Fruit fly (Drosophila melanogaster) whole organism, embryonic: Measurements from ENCODE around the gene rols.
A peak's percentile ranks its signal among the peaks of the same experiment; 100 is the strongest.

Experiments used
- Ada2b ChIP-seq: fragments of 200-800 bp; sonication (Bioruptor generic); IDR thresholded peaks from 2 replicates; pipeline ENCODE4 v1.3.6; 2022; ENCODE audit warnings: missing biosample characterization, missing genetic modification characterization
- Bgb ChIP-seq: fragments of 200-800 bp; sonication (Bioruptor generic); IDR thresholded peaks from 2 replicates; pipeline ENCODE4 v1.3.6; 2022; ENCODE audit warnings: missing biosample characterization, missing genetic modification characterization; ENCODE audit not compliant: partially characterized antibody
- CG10565 ChIP-seq: fragments of 200-800 bp; sonication (Bioruptor generic); optimal IDR thresholded peaks from 3 replicates; lab custom pipeline; 2016; ENCODE audit warnings: missing biosample characterization, mild to moderate bottlenecking, missing genetic modification characterization
- CG11504 ChIP-seq: fragments of 200-800 bp; sonication (Bioruptor generic); optimal IDR thresholded peaks from 3 replicates; lab custom pipeline; 2019; ENCODE audit warnings: missing biosample characterization, mild to moderate bottlenecking, missing genetic modification characterization, moderate library complexity
- CG12104 ChIP-seq: fragments of 200-800 bp; sonication (Bioruptor generic); optimal IDR thresholded peaks from 3 replicates; lab custom pipeline; 2016; ENCODE audit warnings: missing biosample characterization, missing genetic modification characterization
- CG12769 ChIP-seq: fragments of 200-800 bp; sonication (Bioruptor generic); optimal IDR thresholded peaks from 2 replicates; lab custom pipeline; 2019; ENCODE audit warnings: missing biosample characterization, mild to moderate bottlenecking, missing genetic modification characterization, moderate library complexity
- CG13123 ChIP-seq: fragments of 200-800 bp; sonication (Bioruptor generic); optimal IDR thresholded peaks from 2 replicates; lab custom pipeline; 2016; ENCODE audit warnings: missing biosample characterization, missing genetic modification characterization
- CG13296 ChIP-seq: fragments of 200-800 bp; sonication (Bioruptor generic); optimal IDR thresholded peaks from 3 replicates; lab custom pipeline; 2018; ENCODE audit warnings: missing biosample characterization, mild to moderate bottlenecking, missing genetic modification characterization
- CG14050 ChIP-seq: fragments of 200-800 bp; sonication (Bioruptor generic); IDR thresholded peaks from 3 replicates; pipeline ENCODE4 v1.3.6; 2022; ENCODE audit warnings: missing biosample characterization, missing genetic modification characterization
- CG15514 ChIP-seq: fragments of 200-800 bp; sonication (Bioruptor generic); optimal IDR thresholded peaks from 3 replicates; lab custom pipeline; 2017; ENCODE audit warnings: missing biosample characterization, missing genetic modification characterization, mild to moderate bottlenecking, moderate library complexity, missing genetic modification reagents
- CG17361 ChIP-seq: fragments of 200-800 bp; sonication (Bioruptor generic); IDR thresholded peaks from 3 replicates; pipeline ENCODE4 v1.3.6; 2022; ENCODE audit warnings: missing biosample characterization, missing genetic modification characterization
- CG18599 ChIP-seq: fragments of 200-800 bp; sonication (Bioruptor generic); optimal IDR thresholded peaks from 3 replicates; lab custom pipeline; 2017; ENCODE audit warnings: missing biosample characterization, missing genetic modification characterization, mild to moderate bottlenecking, moderate library complexity, missing genetic modification reagents
- CG18764 ChIP-seq: fragments of 200-800 bp; sonication (Bioruptor generic); optimal IDR thresholded peaks from 3 replicates; lab custom pipeline; 2016; ENCODE audit warnings: missing biosample characterization, missing genetic modification characterization
- CG2129 ChIP-seq: fragments of 200-800 bp; sonication (Bioruptor generic); IDR thresholded peaks from 2 replicates; pipeline ENCODE4 v1.3.6; 2022; ENCODE audit warnings: missing biosample characterization, missing genetic modification characterization; ENCODE audit not compliant: partially characterized antibody
- CG2199 ChIP-seq: fragments of 200-800 bp; sonication (Bioruptor generic); IDR thresholded peaks from 3 replicates; pipeline ENCODE4 v1.3.6; 2022; ENCODE audit warnings: missing biosample characterization, missing genetic modification characterization
- CG31441 ChIP-seq: fragments of 200-800 bp; sonication (Bioruptor generic); IDR thresholded peaks from 2 replicates; pipeline ENCODE4 v1.3.6; 2022; ENCODE audit warnings: missing biosample characterization, missing genetic modification characterization
- CG3838 ChIP-seq: fragments of 200-800 bp; sonication (Bioruptor generic); optimal IDR thresholded peaks from 3 replicates; lab custom pipeline; 2016; ENCODE audit warnings: missing biosample characterization, missing genetic modification characterization
- CG4424 ChIP-seq: fragments of 200-800 bp; sonication (Bioruptor generic); optimal IDR thresholded peaks from 3 replicates; lab custom pipeline; 2016; ENCODE audit warnings: missing biosample characterization, missing genetic modification characterization
- CG4617 ChIP-seq: fragments of 200-800 bp; sonication (Bioruptor generic); optimal IDR thresholded peaks from 3 replicates; lab custom pipeline; 2016; ENCODE audit warnings: missing biosample characterization, missing genetic modification characterization, borderline replicate concordance
- CG5953 ChIP-seq: fragments of 200-800 bp; sonication (Bioruptor generic); IDR thresholded peaks from 2 replicates; pipeline ENCODE4 v1.3.6; 2022; ENCODE audit warnings: missing biosample characterization, missing genetic modification characterization
- CG6272 ChIP-seq: fragments of 200-800 bp; sonication (Bioruptor generic); IDR thresholded peaks from 2 replicates; pipeline ENCODE4 v1.3.6; 2022; ENCODE audit warnings: missing biosample characterization, missing genetic modification characterization
- CG7745 ChIP-seq: fragments of 200-800 bp; sonication (Bioruptor generic); optimal IDR thresholded peaks from 2 replicates; lab custom pipeline; 2018; ENCODE audit warnings: missing biosample characterization, mild to moderate bottlenecking, missing genetic modification characterization, moderate library complexity
- CG9727 ChIP-seq: fragments of 200-800 bp; sonication (Bioruptor generic); optimal IDR thresholded peaks from 3 replicates; lab custom pipeline; 2017; ENCODE audit warnings: missing biosample characterization, mild to moderate bottlenecking, missing genetic modification characterization
- D19A ChIP-seq: fragments of 200-800 bp; optimal IDR thresholded peaks from 3 replicates; lab custom pipeline; 2019; ENCODE audit warnings: missing biosample characterization, mild to moderate bottlenecking, missing genetic modification characterization, moderate library complexity
- Dad ChIP-seq: fragments of 200-800 bp; sonication (Bioruptor generic); optimal IDR thresholded peaks from 3 replicates; lab custom pipeline; 2016; ENCODE audit warnings: missing biosample characterization, missing genetic modification characterization
- Dfd ChIP-seq, 2 experiments: fragments of >200 bp; optimal IDR thresholded peaks; 2 replicates each; lab custom pipeline; 2017; ENCODE audit warnings: missing biosample characterization in 2 of 2, missing genetic modification characterization in 2 of 2
- Dip2 ChIP-seq: fragments of 200-800 bp; sonication (Bioruptor generic); IDR thresholded peaks from 2 replicates; pipeline ENCODE4 v1.3.6; 2022; ENCODE audit warnings: missing biosample characterization, missing genetic modification characterization
- HHEX ChIP-seq: fragments of 200-800 bp; sonication (Bioruptor generic); optimal IDR thresholded peaks from 3 replicates; lab custom pipeline; 2017; ENCODE audit warnings: missing biosample characterization, mild to moderate bottlenecking, missing genetic modification characterization, missing genetic modification reagents
- HLHmδ ChIP-seq: fragments of 200-800 bp; sonication (Bioruptor generic); optimal IDR thresholded peaks from 2 replicates; lab custom pipeline; 2018; ENCODE audit warnings: missing biosample characterization, mild to moderate bottlenecking, missing genetic modification characterization, moderate library complexity
- Hr78 ChIP-seq, 2 experiments: fragments of 200-800 bp in 1 of 2; fragments of >200 bp in 1 of 2; sonication (Bioruptor generic) in 1 of 2; optimal IDR thresholded peaks; 2 replicates each; lab custom pipeline; 2017 to 2019; ENCODE audit warnings: missing biosample characterization in 2 of 2, missing genetic modification characterization in 2 of 2, mild to moderate bottlenecking in 1 of 2, moderate library complexity in 1 of 2
- Sry-β ChIP-seq: fragments of 200-800 bp; sonication (Bioruptor generic); optimal IDR thresholded peaks from 2 replicates; lab custom pipeline; 2018; ENCODE audit warnings: missing biosample characterization, mild to moderate bottlenecking, missing genetic modification characterization, moderate library complexity
- Ssrp ChIP-seq: fragments of 200-800 bp; sonication (Bioruptor generic); optimal IDR thresholded peaks from 2 replicates; lab custom pipeline; 2018; ENCODE audit warnings: missing biosample characterization, mild to moderate bottlenecking, missing genetic modification characterization, moderate library complexity
- Vsx1 ChIP-seq: fragments of 200-800 bp; sonication (Bioruptor generic); optimal IDR thresholded peaks from 2 replicates; lab custom pipeline; 2017; ENCODE audit warnings: missing biosample characterization, mild to moderate bottlenecking, missing genetic modification characterization, missing genetic modification reagents
- Xbp1 ChIP-seq: fragments of 200-800 bp; sonication (Bioruptor generic); optimal IDR thresholded peaks from 3 replicates; lab custom pipeline; 2016; ENCODE audit warnings: missing biosample characterization, mild to moderate bottlenecking, missing genetic modification characterization
- al ChIP-seq: fragments of 200-800 bp; sonication (Bioruptor generic); IDR thresholded peaks from 2 replicates; pipeline ENCODE4 v1.3.6; 2022; ENCODE audit warnings: missing biosample characterization, missing genetic modification characterization
- btn ChIP-seq: fragments of 200-800 bp; sonication (Bioruptor generic); optimal IDR thresholded peaks from 2 replicates; lab custom pipeline; 2016; ENCODE audit warnings: missing biosample characterization, missing genetic modification characterization
- cg ChIP-seq: fragments of 200-800 bp; sonication (Bioruptor generic); optimal IDR thresholded peaks from 3 replicates; lab custom pipeline; 2019; ENCODE audit warnings: missing biosample characterization, mild to moderate bottlenecking, missing genetic modification characterization, moderate library complexity
- exex ChIP-seq: fragments of 200-800 bp; sonication (Bioruptor generic); optimal IDR thresholded peaks from 4 replicates; lab custom pipeline; 2018; ENCODE audit warnings: missing biosample characterization, mild to moderate bottlenecking, missing genetic modification characterization, moderate library complexity
- gsb ChIP-seq: fragments of 200-800 bp; sonication (Bioruptor generic); IDR thresholded peaks from 2 replicates; pipeline ENCODE4 v1.3.6; 2022; ENCODE audit warnings: missing biosample characterization, missing genetic modification characterization
- hth ChIP-seq: fragments of >200 bp; optimal IDR thresholded peaks from 2 replicates; lab custom pipeline; 2017; ENCODE audit warnings: inconsistent platforms
- ind ChIP-seq: fragments of 200-800 bp; sonication (Bioruptor generic); optimal IDR thresholded peaks from 3 replicates; lab custom pipeline; 2016; ENCODE audit warnings: missing biosample characterization, missing genetic modification characterization
- lola ChIP-seq, 3 experiments: fragments of >200 bp in 2 of 3; fragments of 200-800 bp in 1 of 3; sonication (Bioruptor generic) in 1 of 3; optimal IDR thresholded peaks; 2 replicates each; lab custom pipeline; 2017 to 2019; ENCODE audit warnings: missing biosample characterization in 3 of 3, missing genetic modification characterization in 3 of 3, mild to moderate bottlenecking in 1 of 3, moderate library complexity in 1 of 3
- nom ChIP-seq: fragments of 200-800 bp; sonication (Bioruptor generic); optimal IDR thresholded peaks from 2 replicates; lab custom pipeline; 2017; ENCODE audit warnings: missing biosample characterization, missing genetic modification characterization, mild to moderate bottlenecking, moderate library complexity, missing genetic modification reagents
- otp ChIP-seq: fragments of 200-800 bp; sonication (Bioruptor generic); IDR thresholded peaks from 3 replicates; pipeline ENCODE4, ENCODE4 v1.3.6; 2022; ENCODE audit warnings: missing biosample characterization, missing genetic modification characterization
- run ChIP-seq: fragments of 200-800 bp; sonication (Bioruptor generic); optimal IDR thresholded peaks from 3 replicates; lab custom pipeline; 2018; ENCODE audit warnings: missing biosample characterization, mild to moderate bottlenecking, missing genetic modification characterization
- sens ChIP-seq: fragments of 200-800 bp; sonication (Bioruptor generic); peaks from one replicate; lab custom pipeline; 2016; ENCODE audit warnings: missing biosample characterization, missing genetic modification characterization
- sug ChIP-seq: fragments of 200-800 bp; optimal IDR thresholded peaks from 2 replicates; lab custom pipeline; 2019; ENCODE audit warnings: missing biosample characterization, mild to moderate bottlenecking, missing genetic modification characterization, moderate library complexity
- tap ChIP-seq: fragments of 200-800 bp; optimal IDR thresholded peaks from 3 replicates; lab custom pipeline; 2019; ENCODE audit warnings: missing biosample characterization, mild to moderate bottlenecking, missing genetic modification characterization, moderate library complexity
- tgo ChIP-seq: fragments of 200-800 bp; sonication (Bioruptor generic); IDR thresholded peaks from 3 replicates; pipeline ENCODE4 v1.3.6; 2022; ENCODE audit warnings: missing biosample characterization, missing genetic modification characterization
- toy ChIP-seq: fragments of 200-800 bp; sonication (Bioruptor generic); IDR thresholded peaks from 2 replicates; pipeline ENCODE4 v1.3.6; 2022; ENCODE audit warnings: missing biosample characterization, missing genetic modification characterization

The rols gene

DNA sequence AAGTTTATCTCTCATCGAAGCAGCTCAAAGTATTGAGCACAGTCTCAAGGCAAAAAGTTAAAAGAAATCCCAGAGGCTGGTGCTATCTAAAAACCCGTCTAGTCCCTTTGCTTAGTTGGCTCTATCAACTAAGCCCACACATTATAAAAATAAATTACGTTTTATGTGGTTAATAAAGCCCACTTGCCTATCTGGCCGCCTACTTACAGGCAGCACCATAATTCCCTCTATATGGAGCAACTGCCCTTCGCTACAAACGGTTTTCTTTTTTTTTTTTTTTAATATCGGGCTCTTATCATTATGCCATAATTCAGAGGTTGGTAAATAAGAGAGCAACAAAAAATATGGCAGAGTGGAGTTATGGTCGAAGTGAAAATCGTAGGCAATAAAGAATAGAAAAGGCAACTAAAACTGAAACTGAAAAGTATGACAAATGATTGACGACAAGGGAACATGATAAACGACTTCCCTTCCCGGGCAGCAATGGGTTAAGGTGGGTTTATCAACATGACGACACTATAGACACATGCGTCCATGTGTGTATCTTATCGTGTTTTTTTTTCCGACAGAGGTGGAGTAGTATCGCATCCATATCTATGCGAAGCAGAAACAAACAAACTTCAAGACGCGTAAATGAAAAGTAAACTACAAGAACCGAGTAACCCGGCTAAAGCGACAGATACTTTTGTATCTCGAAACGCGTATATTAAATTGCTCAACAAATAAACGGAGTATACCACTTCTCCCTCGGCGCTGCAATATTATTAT, 14.1 kb upstream of the rols start (continued):
- TF ChIP-seq CG13123 (GFP tag; lab: Kevin White, UChicago), result no peak
- TF ChIP-seq nom, result peak; percentile 23
- TF ChIP-seq hth (lab: Kevin White, UChicago), result no peak
- peak; percentile 16 for TF ChIP-seq CG18599 (GFP tag; lab: Kevin White, UChicago)
- TF ChIP-seq Xbp1, result no peak
- 0 out of 3 replicates have a peak, but pooled peaks have one; percentile 12 for TF ChIP-seq CG17361 (GFP tag; lab: Robert Waterston, UW)
- no peak for TF ChIP-seq CG3838 (GFP tag; lab: Kevin White, UChicago)
- peak; percentile 31 for TF ChIP-seq CG13296 (GFP tag; lab: Kevin White, UChicago)
- no peak for TF ChIP-seq CG4424 (GFP tag; lab: Kevin White, UChicago)
- peak; percentile 9 for TF ChIP-seq D19A (tag; lab: Kevin White, UChicago)
- TF ChIP-seq Bgb (GFP tag; lab: Robert Waterston, UW), result no peak
- no peak for TF ChIP-seq CG6272 (GFP tag; lab: Robert Waterston, UW)
- TF ChIP-seq sug, result peak; percentile 6
- TF ChIP-seq CG9727 (GFP tag; lab: Kevin White, UChicago), result peak; percentile 23
- no peak for TF ChIP-seq Dad (GFP tag; lab: Kevin White, UChicago)
- no peak for TF ChIP-seq al (GFP tag; lab: Robert Waterston, UW)
- TF ChIP-seq CG10565 (GFP tag; lab: Kevin White, UChicago), result no peak
- TF ChIP-seq Ssrp (tag; lab: Kevin White, UChicago), result no peak
- TF ChIP-seq CG31441 (GFP tag; lab: Robert Waterston, UW), result 0 out of 2 replicates have a peak, but pooled peaks have one; percentile 11
- TF ChIP-seq HHEX, result no peak
- TF ChIP-seq toy, result no peak
- TF ChIP-seq sens (GFP tag; lab: Kevin White, UChicago), result peak; percentile 16
- TF ChIP-seq CG12104, result peak; percentile 2
- TF ChIP-seq CG4617 (GFP tag; lab: Kevin White, UChicago), result no peak
- peak; percentile 75 for TF ChIP-seq HLHmδ
- no peak for TF ChIP-seq CG5953 (GFP tag; lab: Robert Waterston, UW)
- TF ChIP-seq CG7745 (tag; lab: Kevin White, UChicago), result peak; percentile 34
- no peak for TF ChIP-seq CG14050 (GFP tag; lab: Robert Waterston, UW)
- TF ChIP-seq lola (GFP tag; optimal IDR thresholded peaks at IDR 0.05; lab: Kevin White, UChicago), result peak in 1 of 3 experiments; percentile 5
- TF ChIP-seq CG2129 (GFP tag; lab: Robert Waterston, UW), result no peak
- TF ChIP-seq Ada2b, result no peak
- peak; percentile 88; the same call in 2 of the 3 replicates for TF ChIP-seq CG2199 (GFP tag; lab: Robert Waterston, UW)
- TF ChIP-seq CG15514 (GFP tag; lab: Kevin White, UChicago), result peak; percentile 23
- no peak for TF ChIP-seq Sry-β (GFP tag; lab: Kevin White, UChicago)

- TF ChIP-seq CG18764 (GFP tag; lab: Kevin White, UChicago), result no peak
- TF ChIP-seq run (tag; lab: Kevin White, UChicago), result no peak
- TF ChIP-seq CG12769, result no peak
- no peak for TF ChIP-seq Hr78 (GFP tag; optimal IDR thresholded peaks at IDR 0.05; lab: Kevin White, UChicago)
- TF ChIP-seq Dfd (GFP tag; optimal IDR thresholded peaks at IDR 0.05; lab: Kevin White, UChicago), result no peak
- TF ChIP-seq Vsx1 (GFP tag; lab: Kevin White, UChicago), result no peak
- TF ChIP-seq ind (GFP tag; lab: Kevin White, UChicago), result no peak
- TF ChIP-seq Dip2, result no peak
- no peak for TF ChIP-seq tgo (GFP tag; lab: Robert Waterston, UW)
- TF ChIP-seq tap (tag; lab: Kevin White, UChicago), result no peak
- TF ChIP-seq cg (GFP tag; lab: Kevin White, UChicago), result no peak
- no peak for TF ChIP-seq gsb (GFP tag; lab: Robert Waterston, UW)
- TF ChIP-seq HLHmδ, result no peak
- peak; percentile 53 for TF ChIP-seq exex (tag; lab: Kevin White, UChicago)
- no peak for TF ChIP-seq btn (GFP tag; lab: Kevin White, UChicago)
- TF ChIP-seq otp (GFP tag; lab: Robert Waterston, UW), result no peak
- TF ChIP-seq sug, result peak; percentile 68
- no peak for TF ChIP-seq CG11504 (tag; lab: Kevin White, UChicago)
Observed at dm6 chr3L:12077953-12078352, 13.3 kb upstream of the rols start.
